Worm (Caenorhabditis elegans): ENCODE results near the gene coq-2.

- TF ChIP-seq ceh-82 (tag; optimal IDR thresholded peaks at IDR 0.05) (no peak), pqm-1 (tag; optimal IDR thresholded peaks at IDR 0.05) (no peak), mep-1 (tag; optimal IDR thresholded peaks at IDR 0.05) (no peak), mab-9 (GFP tag; IDR thresholded peaks at IDR 0.05) (no peak), Y116A8C.19 (tag; optimal IDR thresholded peaks at IDR 0.05; ENCODE audit: borderline replicate concordance) (no peak), efl-1 (optimal IDR thresholded peaks at IDR 0.05) (no peak), efl-1 (GFP tag; optimal IDR thresholded peaks at IDR 0.05 in 1 of 2) (no peak), nhr-76 (tag; optimal IDR thresholded peaks at IDR 0.05) (no peak), unc-62 (GFP tag; optimal IDR thresholded peaks at IDR 0.05) (no peak), ztf-11 (tag; optimal IDR thresholded peaks at IDR 0.05) (no peak)
Observed at ce11 chrIII:6939523-6939922, 3.8 kb downstream of the coq-2 start, which contains the start of gene F57B9.3.

Measured in whole organism, L1 larva.